Fruit fly (Drosophila melanogaster): ENCODE results near the gene klar.

Gene klar

DNA sequence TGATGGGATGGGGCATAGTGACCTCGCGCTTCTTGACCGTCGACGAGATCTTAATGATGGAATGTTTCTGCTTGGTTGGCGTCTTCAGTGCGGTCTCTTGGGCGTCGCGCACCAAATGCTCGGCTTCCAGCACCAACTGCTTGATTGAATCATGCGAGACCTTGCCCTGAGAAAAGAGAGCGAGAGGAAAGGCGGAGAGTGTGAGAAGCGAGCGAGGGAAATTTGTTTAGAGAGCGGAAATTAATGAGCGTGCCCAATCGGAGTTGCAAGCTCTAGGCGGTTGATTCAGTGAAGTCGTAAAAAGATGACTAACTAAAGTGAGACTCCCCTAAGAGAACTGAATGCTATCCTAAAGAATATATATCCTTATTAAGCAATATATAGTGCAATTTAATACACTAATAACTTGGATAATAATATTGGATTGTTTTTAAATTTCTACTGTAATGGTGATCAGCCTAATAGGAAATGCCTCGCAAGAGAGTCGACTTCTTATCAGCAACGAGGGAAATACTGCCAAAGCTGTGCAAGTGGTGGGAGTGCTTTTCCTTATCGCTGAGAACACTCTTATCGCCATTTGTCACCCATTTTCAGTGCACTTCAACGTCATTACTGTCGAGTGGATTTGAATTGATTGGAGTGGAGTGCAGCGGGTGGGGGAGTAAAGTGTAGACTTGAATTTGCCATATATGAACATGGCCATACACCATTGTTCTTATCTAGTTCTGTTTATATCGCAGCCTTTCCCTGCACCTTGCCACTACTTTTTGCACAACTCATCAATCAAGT is 94.5 kb downstream of the klar start:
- no peak for TF ChIP-seq CG15710 (tag; optimal IDR thresholded peaks at IDR 0.05)
- TF ChIP-seq Pif1A (GFP tag; optimal IDR thresholded peaks at IDR 0.05): peak; percentile 18
- TF ChIP-seq rn (GFP tag; IDR thresholded peaks at IDR 0.05): no peak
- TF ChIP-seq CG8301 (tag; optimal IDR thresholded peaks at IDR 0.05): peak; percentile 3
- TF ChIP-seq gl (tag; optimal IDR thresholded peaks at IDR 0.05): peak; percentile 7
- no peak for TF ChIP-seq CG9948 (tag; optimal IDR thresholded peaks at IDR 0.05)
- no peak for TF ChIP-seq EcR (GFP tag; optimal IDR thresholded peaks at IDR 0.05)
- TF ChIP-seq CG17806 (tag; optimal IDR thresholded peaks at IDR 0.05): no peak
- no peak for TF ChIP-seq fd96Ca (GFP tag; IDR thresholded peaks at IDR 0.05)
- no peak for TF ChIP-seq Ets98B (GFP tag; IDR thresholded peaks at IDR 0.05)
- TF ChIP-seq Pif1B (GFP tag; optimal IDR thresholded peaks at IDR 0.05): no peak
- no peak for TF ChIP-seq CG32121 (GFP tag; IDR thresholded peaks at IDR 0.05)
- TF ChIP-seq CG34367 (tag; optimal IDR thresholded peaks at IDR 0.05): no peak
- no peak for TF ChIP-seq CG13204 (GFP tag; optimal IDR thresholded peaks at IDR 0.05)
- no peak for TF ChIP-seq CG12605 (GFP tag; IDR thresholded peaks at IDR 0.05)
- TF ChIP-seq Snoo (tag; optimal IDR thresholded peaks at IDR 0.05): no peak
- no peak for TF ChIP-seq D1 (tag; optimal IDR thresholded peaks at IDR 0.05)
- TF ChIP-seq CG10348 (GFP tag; IDR thresholded peaks at IDR 0.05): no peak
- TF ChIP-seq CG8159 (tag; optimal IDR thresholded peaks at IDR 0.05): no peak
- 0 out of 3 replicates have a peak, but pooled peaks have one; percentile 38 for TF ChIP-seq CG4496 (GFP tag; IDR thresholded peaks at IDR 0.05)
- TF ChIP-seq CG14655 (GFP tag; optimal IDR thresholded peaks at IDR 0.05): peak; percentile 1

DNA sequence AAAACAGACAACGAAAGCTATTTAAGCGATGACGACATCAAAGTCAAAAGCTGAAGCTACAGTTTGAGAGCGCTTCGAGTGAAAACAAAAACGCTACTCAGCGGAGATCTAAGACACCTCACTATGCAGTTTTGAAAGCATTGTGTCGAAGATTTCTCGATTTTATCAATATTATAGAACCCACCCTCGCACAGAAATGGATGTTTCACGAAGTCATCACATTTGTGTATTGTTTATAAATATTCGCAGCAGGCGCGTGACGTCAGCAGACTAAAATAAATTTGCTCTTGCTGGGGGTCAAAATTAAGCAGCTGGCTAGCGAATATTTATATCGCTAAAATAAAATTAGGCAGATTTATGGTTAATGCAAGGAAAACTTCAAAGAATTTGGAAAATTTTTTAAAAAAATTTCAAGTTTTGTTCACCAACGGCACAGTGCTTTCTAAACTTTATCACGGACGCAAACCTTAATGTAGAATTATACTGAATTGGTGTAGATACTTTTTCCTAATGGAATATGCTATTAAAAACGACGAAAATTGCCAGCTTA is 98.7 kb downstream of the klar start:
- TF ChIP-seq CG9948 (tag; optimal IDR thresholded peaks at IDR 0.05): no peak
- no peak for TF ChIP-seq CG13204 (GFP tag; optimal IDR thresholded peaks at IDR 0.05)
- TF ChIP-seq Pif1B (GFP tag; optimal IDR thresholded peaks at IDR 0.05): no peak
- no peak for TF ChIP-seq CG32121 (GFP tag; IDR thresholded peaks at IDR 0.05)
- TF ChIP-seq Snoo (tag; optimal IDR thresholded peaks at IDR 0.05): no peak
- no peak for TF ChIP-seq D1 (tag; optimal IDR thresholded peaks at IDR 0.05)
- TF ChIP-seq CG4496 (GFP tag; IDR thresholded peaks at IDR 0.05): no peak
- TF ChIP-seq rn (GFP tag; IDR thresholded peaks at IDR 0.05): no peak
- TF ChIP-seq CG8159 (tag; optimal IDR thresholded peaks at IDR 0.05): no peak
- no peak for TF ChIP-seq EcR (GFP tag; optimal IDR thresholded peaks at IDR 0.05)
- no peak for TF ChIP-seq fd96Ca (GFP tag; IDR thresholded peaks at IDR 0.05)
- no peak for TF ChIP-seq CG10348 (GFP tag; IDR thresholded peaks at IDR 0.05)
- TF ChIP-seq Pif1A (GFP tag; optimal IDR thresholded peaks at IDR 0.05): no peak
- TF ChIP-seq Ets98B (GFP tag; IDR thresholded peaks at IDR 0.05): no peak
- no peak for TF ChIP-seq CG8301 (tag; optimal IDR thresholded peaks at IDR 0.05)
- TF ChIP-seq CG17806 (tag; optimal IDR thresholded peaks at IDR 0.05): no peak

DNA sequence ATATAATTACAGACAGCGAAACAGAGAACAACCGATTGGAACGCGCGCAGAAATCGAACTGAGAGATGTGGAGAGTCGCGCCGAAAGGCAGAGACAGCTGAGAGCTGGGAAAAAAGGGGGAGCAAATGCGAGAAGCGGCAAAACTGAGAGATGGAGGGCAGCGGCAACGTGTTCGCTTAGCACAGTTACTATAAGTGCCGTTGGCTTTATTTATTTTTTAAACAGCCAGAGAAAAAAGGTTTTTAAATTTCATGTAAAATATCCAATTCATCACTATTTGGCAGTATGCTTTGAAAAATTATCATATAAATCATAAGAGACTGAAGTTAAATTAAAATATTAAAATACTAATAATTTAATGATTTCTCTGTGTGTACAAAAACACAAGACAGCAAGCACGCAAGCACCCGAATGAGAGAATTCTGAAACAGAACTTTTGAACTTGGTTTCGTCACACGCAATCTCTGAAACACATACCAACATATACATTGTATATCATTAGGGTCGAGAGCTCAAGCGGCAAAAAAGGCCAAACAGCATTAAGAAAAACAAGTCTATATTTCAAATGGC is 99.3 kb downstream of the klar start:
- peak; percentile 11 for TF ChIP-seq CG34367 (tag; optimal IDR thresholded peaks at IDR 0.05)
- no peak for TF ChIP-seq D1 (tag; optimal IDR thresholded peaks at IDR 0.05)
- 0 out of 3 replicates have a peak, but pooled peaks have one; percentile 44 for TF ChIP-seq fd96Ca (GFP tag; IDR thresholded peaks at IDR 0.05)
- peak; percentile 51 for TF ChIP-seq CG14655 (GFP tag; optimal IDR thresholded peaks at IDR 0.05)
- peak; percentile 47; the same call in 1 of the 2 replicates for TF ChIP-seq CG12605 (GFP tag; IDR thresholded peaks at IDR 0.05)
- TF ChIP-seq rn (GFP tag; IDR thresholded peaks at IDR 0.05): no peak
- peak; percentile 75 for TF ChIP-seq CG32121 (GFP tag; IDR thresholded peaks at IDR 0.05)
- peak; percentile 42 for TF ChIP-seq CG8301 (tag; optimal IDR thresholded peaks at IDR 0.05)
- TF ChIP-seq CG10348 (GFP tag; IDR thresholded peaks at IDR 0.05): no peak
- no peak for TF ChIP-seq gl (tag; optimal IDR thresholded peaks at IDR 0.05)
- TF ChIP-seq Pif1B (GFP tag; optimal IDR thresholded peaks at IDR 0.05): peak; percentile 32
- no peak for TF ChIP-seq Pif1A (GFP tag; optimal IDR thresholded peaks at IDR 0.05)
- TF ChIP-seq CG17806 (tag; optimal IDR thresholded peaks at IDR 0.05): peak; percentile 56
- TF ChIP-seq CG9948 (tag; optimal IDR thresholded peaks at IDR 0.05): peak; percentile 58
- TF ChIP-seq Ets98B (GFP tag; IDR thresholded peaks at IDR 0.05): peak; percentile 71
- TF ChIP-seq EcR (GFP tag; optimal IDR thresholded peaks at IDR 0.05): no peak
- peak; percentile 22 for TF ChIP-seq Snoo (tag; optimal IDR thresholded peaks at IDR 0.05)
- TF ChIP-seq CG15710 (tag; optimal IDR thresholded peaks at IDR 0.05): peak; percentile 45
- TF ChIP-seq CG13204 (GFP tag; optimal IDR thresholded peaks at IDR 0.05): no peak
- peak; percentile 77 for TF ChIP-seq CG4496 (GFP tag; IDR thresholded peaks at IDR 0.05)
- TF ChIP-seq CG8159 (tag; optimal IDR thresholded peaks at IDR 0.05): peak; percentile 62

DNA sequence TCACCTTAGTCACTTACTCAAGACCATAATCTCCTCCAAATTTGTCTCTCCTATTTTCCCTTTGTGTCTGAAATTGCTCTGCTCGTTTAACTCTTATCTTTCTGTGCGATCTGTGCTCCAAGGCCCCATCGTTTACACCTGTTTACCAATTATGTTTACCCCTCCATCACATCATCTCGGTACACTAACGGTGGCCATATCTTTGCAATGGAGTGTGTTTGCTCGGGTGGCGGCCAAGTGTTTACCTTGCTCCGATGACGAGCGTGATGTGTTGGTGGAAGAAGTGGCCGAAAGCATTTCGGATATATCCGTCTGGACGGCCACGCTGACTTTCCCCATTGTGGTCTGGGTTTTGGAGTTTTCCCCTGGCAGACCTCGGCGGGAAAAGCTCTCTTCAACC is 100.2 kb downstream of the klar start:
- TF ChIP-seq fd96Ca (GFP tag; IDR thresholded peaks at IDR 0.05): peak; percentile 32; the same call in 1 of the 3 replicates
- TF ChIP-seq CG32121 (GFP tag; IDR thresholded peaks at IDR 0.05): peak; percentile 46; the same call in 1 of the 2 replicates
- TF ChIP-seq Snoo (tag; optimal IDR thresholded peaks at IDR 0.05): peak; percentile 14
- peak; percentile 21; the same call in 1 of the 2 replicates for TF ChIP-seq CG12605 (GFP tag; IDR thresholded peaks at IDR 0.05)
- peak; percentile 56 for TF ChIP-seq Ets98B (GFP tag; IDR thresholded peaks at IDR 0.05)
- TF ChIP-seq CG15710 (tag; optimal IDR thresholded peaks at IDR 0.05): peak; percentile 12
- TF ChIP-seq CG8159 (tag; optimal IDR thresholded peaks at IDR 0.05): no peak
- TF ChIP-seq CG8301 (tag; optimal IDR thresholded peaks at IDR 0.05): peak; percentile 6
- TF ChIP-seq Pif1B (GFP tag; optimal IDR thresholded peaks at IDR 0.05): peak; percentile 56
- TF ChIP-seq gl (tag; optimal IDR thresholded peaks at IDR 0.05): peak; percentile 62
- no peak for TF ChIP-seq EcR (GFP tag; optimal IDR thresholded peaks at IDR 0.05)
- no peak for TF ChIP-seq rn (GFP tag; IDR thresholded peaks at IDR 0.05)
- TF ChIP-seq CG14655 (GFP tag; optimal IDR thresholded peaks at IDR 0.05): no peak
- TF ChIP-seq CG9948 (tag; optimal IDR thresholded peaks at IDR 0.05): no peak
- TF ChIP-seq CG10348 (GFP tag; IDR thresholded peaks at IDR 0.05): no peak
- peak; percentile 61 for TF ChIP-seq Pif1A (GFP tag; optimal IDR thresholded peaks at IDR 0.05)
- TF ChIP-seq CG13204 (GFP tag; optimal IDR thresholded peaks at IDR 0.05): peak; percentile 19
- no peak for TF ChIP-seq D1 (tag; optimal IDR thresholded peaks at IDR 0.05)
- peak; percentile 72 for TF ChIP-seq CG4496 (GFP tag; IDR thresholded peaks at IDR 0.05)
- peak; percentile 17 for TF ChIP-seq CG17806 (tag; optimal IDR thresholded peaks at IDR 0.05)
- TF ChIP-seq CG34367 (tag; optimal IDR thresholded peaks at IDR 0.05): no peak

All from whole organism, pupa.